Worm (Caenorhabditis elegans) whole organism, L3 larva: ENCODE data around the gene C05B5.12.

Source experiments
- elt-3 ChIP-seq, 3 experiments: fragments of 150-350 bp in 1 of 3; sonication (generic microtip) in 2 of 3; optimal IDR thresholded peaks; 2 replicates in 2 of 3; 4 replicates in 1 of 3; lab custom pipeline; 2014 to 2017; ENCODE audit warnings: missing biosample characterization in 3 of 3, missing genetic modification characterization in 3 of 3
- nhr-76 ChIP-seq: fragments of 150-350 bp; sonication (generic microtip); optimal IDR thresholded peaks from 5 replicates; lab custom pipeline; 2014; ENCODE audit warnings: missing biosample characterization, missing genetic modification characterization
- pqm-1 ChIP-seq: fragments of 150-350 bp; optimal IDR thresholded peaks from 2 replicates; lab custom pipeline; 2017; ENCODE audit warnings: missing biosample characterization, missing genetic modification characterization, inconsistent platforms
- unc-62 ChIP-seq: fragments of 150-350 bp; sonication (generic microtip); optimal IDR thresholded peaks from 4 replicates; lab custom pipeline; 2014; ENCODE audit warnings: missing biosample characterization, missing genetic modification reagents, missing genetic modification characterization
- ztf-11 ChIP-seq: fragments of 150-350 bp; optimal IDR thresholded peaks from 2 replicates; lab custom pipeline; 2014; ENCODE audit warnings: missing biosample characterization, missing genetic modification characterization

ce11 chrIII:10010117-10010516 lies 22.9 kb downstream of the C05B5.12 start, which contains the start of gene fbxa-155:
- TF ChIP-seq pqm-1 (tag; lab: Kevin White, UChicago) (no peak), ztf-11 (tag; lab: Kevin White, UChicago) (no peak), nhr-76 (tag; lab: Kevin White, UChicago) (no peak), unc-62 (GFP tag; lab: Kevin White, UChicago) (no peak), elt-3 (tag; optimal IDR thresholded peaks at IDR 0.05; lab: Kevin White, UChicago) (no peak)
